Fruit fly (Drosophila melanogaster): Measurements from ENCODE around the gene CG5151.

CG5151 gene

DNA sequence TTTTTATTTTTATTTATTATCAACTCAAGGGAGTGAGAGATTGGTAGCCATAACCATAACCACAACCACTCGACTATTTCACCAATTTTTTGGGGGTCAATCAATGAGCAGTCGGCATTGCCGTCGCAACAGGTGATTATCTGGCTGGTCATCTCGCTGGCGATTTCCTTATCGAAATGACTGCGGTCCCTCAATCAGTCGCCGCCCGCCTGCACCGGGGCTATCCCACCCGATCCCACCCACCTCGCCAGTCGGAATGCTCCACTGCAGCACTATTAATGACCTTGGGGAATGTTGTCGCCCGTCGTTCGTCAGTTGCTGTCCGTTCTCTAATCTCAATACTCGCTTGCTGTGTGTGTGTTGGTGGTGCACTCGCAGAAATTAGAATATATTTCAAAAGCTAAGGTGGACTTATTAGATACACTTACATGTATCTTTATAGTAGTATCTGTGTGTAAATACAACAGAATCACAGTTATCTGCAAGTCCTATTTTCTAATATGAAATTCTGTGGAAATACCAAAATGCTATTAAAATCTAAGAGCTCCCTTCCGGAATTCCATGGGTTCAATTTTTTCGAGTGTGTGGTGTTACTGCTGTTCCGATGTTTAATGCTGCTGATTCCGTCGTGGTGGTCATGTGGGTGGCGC is 4.0 kb downstream of the CG5151 start (continued):
- peak; percentile 61 for TF ChIP-seq eyg (GFP tag; optimal IDR thresholded peaks at IDR 0.05)
- TF ChIP-seq CG9609 (GFP tag; optimal IDR thresholded peaks at IDR 0.05): peak; percentile 73
- no peak for TF ChIP-seq CG17912 (GFP tag; optimal IDR thresholded peaks at IDR 0.05)
- peak; percentile 70 for TF ChIP-seq CG13296 (GFP tag; optimal IDR thresholded peaks at IDR 0.05)
- no peak for TF ChIP-seq CG14965 (GFP tag; optimal IDR thresholded peaks at IDR 0.05; ENCODE audit: borderline replicate concordance)
- peak; percentile 15 for TF ChIP-seq CG6854 (GFP tag; optimal IDR thresholded peaks at IDR 0.05)
- no peak for TF ChIP-seq Hr39 (optimal IDR thresholded peaks at IDR 0.05)
- no peak for TF ChIP-seq sqz (GFP tag; optimal IDR thresholded peaks at IDR 0.05)
- no peak for TF ChIP-seq z (GFP tag; IDR thresholded peaks at IDR 0.05)
- no peak for TF ChIP-seq Hr78 (GFP tag; optimal IDR thresholded peaks at IDR 0.05)
- no peak for TF ChIP-seq p53 (GFP tag; optimal IDR thresholded peaks at IDR 0.05)
- TF ChIP-seq emc (GFP tag; optimal IDR thresholded peaks at IDR 0.05): peak; percentile 16
- peak; percentile 35 for TF ChIP-seq Asciz (GFP tag; optimal IDR thresholded peaks at IDR 0.05)
- TF ChIP-seq CHES-1-like (GFP tag; optimal IDR thresholded peaks at IDR 0.05): peak; percentile 62
- TF ChIP-seq Elba2 (GFP tag; optimal IDR thresholded peaks at IDR 0.05): no peak
- TF ChIP-seq org-1 (GFP tag; optimal IDR thresholded peaks at IDR 0.05): peak; percentile 74
- TF ChIP-seq CG30431 (GFP tag; optimal IDR thresholded peaks at IDR 0.05): peak; percentile 33
- TF ChIP-seq en (GFP tag; optimal IDR thresholded peaks at IDR 0.05): no peak
- TF ChIP-seq eve (GFP tag; optimal IDR thresholded peaks at IDR 0.05): peak in 1 of 2 experiments; percentile 73
- TF ChIP-seq CG15514 (GFP tag; optimal IDR thresholded peaks at IDR 0.05): peak; percentile 44
- peak; percentile 65 for TF ChIP-seq CG13775 (GFP tag; optimal IDR thresholded peaks at IDR 0.05)
- no peak for TF ChIP-seq CG6765 (GFP tag; optimal IDR thresholded peaks at IDR 0.05)
- no peak for TF ChIP-seq ash1 (GFP tag; optimal IDR thresholded peaks at IDR 0.05)
- TF ChIP-seq CG5245 (GFP tag; optimal IDR thresholded peaks at IDR 0.05): peak; percentile 48
- TF ChIP-seq Gsc (GFP tag; IDR thresholded peaks at IDR 0.05): no peak
- TF ChIP-seq ato (GFP tag; IDR thresholded peaks at IDR 0.05; ENCODE audit: partially characterized antibody): no peak
- TF ChIP-seq MESR4 (GFP tag; optimal IDR thresholded peaks at IDR 0.05): no peak
- TF ChIP-seq bsh (GFP tag; optimal IDR thresholded peaks at IDR 0.05): peak in 1 of 2 experiments; percentile 64
- TF ChIP-seq Atf3 (GFP tag; optimal IDR thresholded peaks at IDR 0.05): no peak
- no peak for TF ChIP-seq D19B (GFP tag; optimal IDR thresholded peaks at IDR 0.05)
- no peak for TF ChIP-seq dmrt11E (tag; optimal IDR thresholded peaks at IDR 0.05)
- peak; percentile 43 for TF ChIP-seq Myb (GFP tag; optimal IDR thresholded peaks at IDR 0.05)
- peak; percentile 43 for TF ChIP-seq CG14014 (GFP tag; IDR thresholded peaks at IDR 0.05)
- TF ChIP-seq CG8290 (GFP tag; optimal IDR thresholded peaks at IDR 0.05): no peak
- peak in 1 of 2 experiments; percentile 52 for TF ChIP-seq CG8290 (tag; optimal IDR thresholded peaks at IDR 0.05)
- no peak for TF ChIP-seq Hey (tag; optimal IDR thresholded peaks at IDR 0.05)
- TF ChIP-seq slp2 (GFP tag; optimal IDR thresholded peaks at IDR 0.05): peak; percentile 45
- no peak; the same call in 1 of the 2 replicates for TF ChIP-seq GATAe (GFP tag; conservative IDR thresholded peaks at IDR 0.05)
- TF ChIP-seq CG11723 (GFP tag; optimal IDR thresholded peaks at IDR 0.05): peak; percentile 18
- TF ChIP-seq toy (GFP tag; IDR thresholded peaks at IDR 0.05): no peak
- peak; percentile 0 for TF ChIP-seq CG17359 (tag; optimal IDR thresholded peaks at IDR 0.05)
- no peak for TF ChIP-seq CG10959 (GFP tag; IDR thresholded peaks at IDR 0.05)
- no peak for TF ChIP-seq CG8765 (GFP tag; IDR thresholded peaks at IDR 0.05)
- TF ChIP-seq CG10654 (GFP tag; optimal IDR thresholded peaks at IDR 0.05): peak; percentile 39
- no peak for TF ChIP-seq Tbp (GFP tag; optimal IDR thresholded peaks at IDR 0.05)
- TF ChIP-seq CG15011 (GFP tag; optimal IDR thresholded peaks at IDR 0.05): peak; percentile 42
- peak; percentile 77 for TF ChIP-seq CG13424 (tag; optimal IDR thresholded peaks at IDR 0.05)
- TF ChIP-seq CG12744 (GFP tag; optimal IDR thresholded peaks at IDR 0.05): no peak
- TF ChIP-seq CG4328 (GFP tag; optimal IDR thresholded peaks at IDR 0.05): peak; percentile 46
- TF ChIP-seq h (optimal IDR thresholded peaks at IDR 0.05): no peak
- TF ChIP-seq CG8359 (GFP tag; optimal IDR thresholded peaks at IDR 0.05; ENCODE audit: borderline replicate concordance): no peak
